Worm (Caenorhabditis elegans): ENCODE measurements around the gene srbc-20.
A peak's percentile ranks its signal among the peaks of the same experiment; 100 is the strongest.

srbc-20 gene

ce11 chrV:2187864-2188345 is 41.0 kb downstream of the srbc-20 start, which contains the start of gene Y5H2B.3:
Gene Y5H2B.3, plus strand, starts transcription at chrV:2188295.
- TF ChIP-seq elt-3 (tag; optimal IDR thresholded peaks at IDR 0.05) (no peak), unc-55 (GFP tag; optimal IDR thresholded peaks at IDR 0.05) (no peak), fos-1 (tag; optimal IDR thresholded peaks at IDR 0.05) (no peak), lin-11 (tag; optimal IDR thresholded peaks at IDR 0.05) (no peak), ceh-82 (tag; optimal IDR thresholded peaks at IDR 0.05) (no peak), nhr-12 (tag; optimal IDR thresholded peaks at IDR 0.05) (no peak), alr-1 (tag; optimal IDR thresholded peaks at IDR 0.05) (no peak), lsy-2 (tag; optimal IDR thresholded peaks at IDR 0.05) (no peak), unc-62 (GFP tag; optimal IDR thresholded peaks at IDR 0.05) (no peak), C34F6.9 (tag; optimal IDR thresholded peaks at IDR 0.05) (no peak), unc-39 (tag; optimal IDR thresholded peaks at IDR 0.05) (no peak), nhr-21 (tag; optimal IDR thresholded peaks at IDR 0.05) (no peak), nhr-237 (tag; optimal IDR thresholded peaks at IDR 0.05) (no peak), ztf-4 (tag; optimal IDR thresholded peaks at IDR 0.05) (no peak), ZK546.5 (tag; optimal IDR thresholded peaks at IDR 0.05) (no peak), sma-3 (GFP tag; optimal IDR thresholded peaks at IDR 0.05) (no peak)

- TF ChIP-seq unc-39 (tag; optimal IDR thresholded peaks at IDR 0.05) (no peak), lin-39 (tag; optimal IDR thresholded peaks at IDR 0.05) (no peak), lsy-2 (tag; optimal IDR thresholded peaks at IDR 0.05) (no peak), mab-5 (tag; optimal IDR thresholded peaks at IDR 0.05) (no peak), nhr-77 (tag; optimal IDR thresholded peaks at IDR 0.05) (no peak), sem-4 (tag; optimal IDR thresholded peaks at IDR 0.05) (no peak), ZK546.5 (tag; optimal IDR thresholded peaks at IDR 0.05) (no peak), blmp-1 (tag; optimal IDR thresholded peaks at IDR 0.05; ENCODE audit: insufficient read depth) (no peak), snpc-4 (tag; optimal IDR thresholded peaks at IDR 0.05) (no peak), elt-3 (tag; optimal IDR thresholded peaks at IDR 0.05) (no peak), nhr-21 (tag; optimal IDR thresholded peaks at IDR 0.05) (no peak), nhr-10 (tag; optimal IDR thresholded peaks at IDR 0.05) (no peak), aly-2 (tag; optimal IDR thresholded peaks at IDR 0.05) (no peak), ceh-82 (tag; optimal IDR thresholded peaks at IDR 0.05) (no peak), ztf-11 (tag; optimal IDR thresholded peaks at IDR 0.05) (no peak)
Measured at ce11 chrV:2190383-2190782, 43.5 kb downstream of the srbc-20 start.

- no peak for TF ChIP-seq nhr-129 (tag; optimal IDR thresholded peaks at IDR 0.05)
- no peak for TF ChIP-seq lsy-2 (tag; optimal IDR thresholded peaks at IDR 0.05)
- TF ChIP-seq sem-4 (tag; optimal IDR thresholded peaks at IDR 0.05) = no peak
- no peak for TF ChIP-seq nhr-237 (tag; optimal IDR thresholded peaks at IDR 0.05)
- TF ChIP-seq sma-9 (GFP tag; optimal IDR thresholded peaks at IDR 0.05) = no peak
- TF ChIP-seq sma-9 (tag; optimal IDR thresholded peaks at IDR 0.05) = no peak
- TF ChIP-seq aly-2 (tag; optimal IDR thresholded peaks at IDR 0.05) = no peak
- TF ChIP-seq ceh-82 (tag; optimal IDR thresholded peaks at IDR 0.05) = no peak
- no peak for TF ChIP-seq mab-5 (tag; optimal IDR thresholded peaks at IDR 0.05)
- no peak for TF ChIP-seq fos-1 (tag; optimal IDR thresholded peaks at IDR 0.05)
- TF ChIP-seq unc-62 (GFP tag; optimal IDR thresholded peaks at IDR 0.05) = no peak
- TF ChIP-seq R02D3.7 (tag; optimal IDR thresholded peaks at IDR 0.05) = no peak
- no peak for TF ChIP-seq ZK546.5 (tag; optimal IDR thresholded peaks at IDR 0.05)
- TF ChIP-seq nhr-11 (tag; optimal IDR thresholded peaks at IDR 0.05) = no peak
- no peak for TF ChIP-seq dmd-4 (tag; optimal IDR thresholded peaks at IDR 0.05)
- no peak for TF ChIP-seq blmp-1 (tag; optimal IDR thresholded peaks at IDR 0.05; ENCODE audit: insufficient read depth)
- no peak for TF ChIP-seq zag-1 (tag; optimal IDR thresholded peaks at IDR 0.05)
- no peak for TF ChIP-seq peb-1 (tag; optimal IDR thresholded peaks at IDR 0.05)
- no peak for TF ChIP-seq ztf-4 (tag; optimal IDR thresholded peaks at IDR 0.05)
- TF ChIP-seq nhr-10 (tag; optimal IDR thresholded peaks at IDR 0.05) = no peak
Measured at ce11 chrV:2191122-2191521, 44.2 kb downstream of the srbc-20 start, which contains the start of gene srbc-42. Gene srbc-42, minus strand, starts transcription at chrV:2191222.

ce11 chrV:2192117-2192516 is 45.2 kb downstream of the srbc-20 start, which contains the start of gene nhr-13:
Gene nhr-13, plus strand, starts transcription at chrV:2192485.
- TF ChIP-seq crh-2 (tag; optimal IDR thresholded peaks at IDR 0.05) (peak; percentile 13), snpc-4 (tag; optimal IDR thresholded peaks at IDR 0.05) (no peak), fos-1 (tag; optimal IDR thresholded peaks at IDR 0.05) (peak; percentile 15), sem-4 (tag; optimal IDR thresholded peaks at IDR 0.05) (no peak), peb-1 (tag; optimal IDR thresholded peaks at IDR 0.05) (no peak), lin-11 (tag; optimal IDR thresholded peaks at IDR 0.05) (no peak), gmeb-1 (tag; optimal IDR thresholded peaks at IDR 0.05) (peak; percentile 43), sma-9 (GFP tag; optimal IDR thresholded peaks at IDR 0.05) (peak; percentile 32), sma-9 (tag; optimal IDR thresholded peaks at IDR 0.05) (no peak)
